Fruit fly (Drosophila melanogaster) whole organism, wandering third instar larva: ENCODE data around the gene Sidpn.
A peak's percentile ranks its signal among the peaks of the same experiment; 100 is the strongest.

ENCODE experiments used
- Abd-B ChIP-seq: fragments of >200 bp; optimal IDR thresholded peaks from 2 replicates; lab custom pipeline; 2017; ENCODE audit warnings: missing biosample characterization, missing genetic modification characterization
- CG32264 ChIP-seq: fragments of 200-800 bp; sonication (Bioruptor generic); optimal IDR thresholded peaks from 2 replicates; lab custom pipeline; 2016; ENCODE audit warnings: missing biosample characterization, missing genetic modification characterization
- CG9705 ChIP-seq: fragments of 200-800 bp; sonication (Bioruptor generic); optimal IDR thresholded peaks from 2 replicates; lab custom pipeline; 2018; ENCODE audit warnings: missing biosample characterization, mild to moderate bottlenecking, missing genetic modification characterization
- CrebA ChIP-seq: fragments of 200-800 bp; sonication (Bioruptor generic); optimal IDR thresholded peaks from 2 replicates; lab custom pipeline; 2016; ENCODE audit warnings: missing biosample characterization, mild to moderate bottlenecking, missing genetic modification characterization, borderline replicate concordance
- Dfd ChIP-seq: fragments of >200 bp; optimal IDR thresholded peaks from 2 replicates; lab custom pipeline; 2017; ENCODE audit warnings: missing biosample characterization, missing genetic modification characterization
- Dif ChIP-seq: fragments of 200-275, 200-300 bp; sonication (Bioruptor generic); optimal IDR thresholded peaks from 2 replicates; lab custom pipeline; 2018; ENCODE audit warnings: missing biosample characterization, missing genetic modification characterization; ENCODE audit not compliant: partially characterized antibody
- HLH106 ChIP-seq: fragments of 200-800 bp; optimal IDR thresholded peaks from 3 replicates; lab custom pipeline; 2019; ENCODE audit warnings: missing biosample characterization, mild to moderate bottlenecking, missing genetic modification characterization, moderate library complexity
- Hnf4 ChIP-seq: fragments of 200-800 bp; sonication (Bioruptor generic); optimal IDR thresholded peaks from 2 replicates; lab custom pipeline; 2016; ENCODE audit warnings: missing biosample characterization, mild to moderate bottlenecking, missing genetic modification characterization
- Hr83 ChIP-seq: fragments of 200-300 bp; sonication (Bioruptor generic); optimal IDR thresholded peaks from 2 replicates; lab custom pipeline; 2016; ENCODE audit warnings: missing biosample characterization, mild to moderate bottlenecking, missing genetic modification characterization, moderate library complexity; ENCODE audit not compliant: poor library complexity, severe bottlenecking
- Jra ChIP-seq: sonication (Bioruptor generic); optimal IDR thresholded peaks from 2 replicates; lab custom pipeline; 2016; ENCODE audit warnings: missing biosample characterization, missing genetic modification characterization
- Myc ChIP-seq: fragments of >200 bp; optimal IDR thresholded peaks from 2 replicates; lab custom pipeline; 2017
- N ChIP-seq: fragments of >200 bp; optimal IDR thresholded peaks from 2 replicates; lab custom pipeline; 2018; ENCODE audit warnings: missing biosample characterization, missing external identifiers, missing genetic modification characterization
- OdsH ChIP-seq: fragments of 200-800 bp; sonication (Bioruptor generic); optimal IDR thresholded peaks from 2 replicates; lab custom pipeline; 2016; ENCODE audit warnings: missing biosample characterization, mild to moderate bottlenecking, missing genetic modification characterization
- Rel ChIP-seq, 2 experiments: fragments of 200-800 bp; sonication (Bioruptor generic) in 1 of 2; optimal IDR thresholded peaks; 2 replicates in 1 of 2; 3 replicates in 1 of 2; lab custom pipeline; 2016 to 2019; ENCODE audit warnings: mild to moderate bottlenecking in 2 of 2, missing biosample characterization in 2 of 2, missing genetic modification characterization in 2 of 2, moderate library complexity in 1 of 2
- Sp1 ChIP-seq: fragments of 200-800 bp; sonication (Bioruptor generic); optimal IDR thresholded peaks from 3 replicates; lab custom pipeline; 2019; ENCODE audit warnings: missing biosample characterization, mild to moderate bottlenecking, missing genetic modification characterization, moderate library complexity
- Vsx2 ChIP-seq: fragments of 200-300, 225-300 bp; sonication (Bioruptor generic); optimal IDR thresholded peaks from 2 replicates; lab custom pipeline; 2018; ENCODE audit warnings: missing biosample characterization, missing genetic modification characterization; ENCODE audit not compliant: partially characterized antibody
- br ChIP-seq: fragments of 200-800 bp; sonication (Bioruptor generic); optimal IDR thresholded peaks from 2 replicates; lab custom pipeline; 2016; ENCODE audit warnings: missing biosample characterization, missing genetic modification characterization
- brk ChIP-seq: fragments of 200-800 bp; sonication (Bioruptor generic); optimal IDR thresholded peaks from 2 replicates; lab custom pipeline; 2016; ENCODE audit warnings: missing biosample characterization, mild to moderate bottlenecking, missing genetic modification characterization
- dl ChIP-seq, 2 experiments: fragments of 175-275, 200-275 bp in 1 of 2; fragments of 200-275 bp in 1 of 2; sonication (Bioruptor generic); optimal IDR thresholded peaks; lab custom pipeline; 2018; ENCODE audit warnings: mild to moderate bottlenecking in 2 of 2, missing biosample characterization in 2 of 2, missing genetic modification characterization in 2 of 2, moderate library complexity in 2 of 2; ENCODE audit not compliant: partially characterized antibody in 2 of 2, insufficient read depth in 1 of 2
- dsf ChIP-seq: sonication (Bioruptor generic); optimal IDR thresholded peaks from 2 replicates; lab custom pipeline; 2016; ENCODE audit warnings: missing biosample characterization, missing genetic modification characterization, borderline replicate concordance
- ey ChIP-seq: fragments of 200-800 bp; sonication (Bioruptor generic); optimal IDR thresholded peaks from 2 replicates; lab custom pipeline; 2016; ENCODE audit warnings: missing biosample characterization, missing genetic modification characterization
- foxo ChIP-seq, 2 experiments: fragments of 200-800 bp; sonication (Bioruptor generic); optimal IDR thresholded peaks; 2 replicates in 1 of 2; 3 replicates in 1 of 2; lab custom pipeline; 2016 to 2017; ENCODE audit warnings: missing biosample characterization in 2 of 2, missing genetic modification characterization in 2 of 2
- fru ChIP-seq: fragments of 200-800 bp; sonication (Bioruptor generic); optimal IDR thresholded peaks from 3 replicates; lab custom pipeline; 2016; ENCODE audit warnings: missing biosample characterization, mild to moderate bottlenecking, missing genetic modification characterization
- h ChIP-seq: fragments of 200-800 bp; sonication (Bioruptor generic); optimal IDR thresholded peaks from 3 replicates; lab custom pipeline; 2016; ENCODE audit warnings: missing biosample characterization, mild to moderate bottlenecking, missing genetic modification characterization
- jim ChIP-seq: fragments of 175-275, 200-325 bp; sonication (Bioruptor generic); optimal IDR thresholded peaks from 2 replicates; lab custom pipeline; 2016; ENCODE audit warnings: missing biosample characterization, mild to moderate bottlenecking, missing genetic modification characterization
- lola ChIP-seq: fragments of >200 bp; optimal IDR thresholded peaks from 2 replicates; lab custom pipeline; 2017; ENCODE audit warnings: missing biosample characterization, missing genetic modification characterization
- pan ChIP-seq: fragments of >200 bp; optimal IDR thresholded peaks from 2 replicates; lab custom pipeline; 2017
- psq ChIP-seq: fragments of 200-800 bp; sonication (Bioruptor generic); optimal IDR thresholded peaks from 3 replicates; lab custom pipeline; 2017; ENCODE audit warnings: missing biosample characterization, mild to moderate bottlenecking, missing genetic modification characterization, moderate library complexity
- rgr ChIP-seq: fragments of 200-800 bp; sonication (Bioruptor generic); optimal IDR thresholded peaks from 3 replicates; lab custom pipeline; 2016; ENCODE audit warnings: missing biosample characterization, mild to moderate bottlenecking, missing genetic modification characterization
- sage ChIP-seq: fragments of 200-800 bp; sonication (Bioruptor generic); optimal IDR thresholded peaks from 2 replicates; lab custom pipeline; 2016; ENCODE audit warnings: missing biosample characterization, mild to moderate bottlenecking, missing genetic modification characterization
- sv ChIP-seq: fragments of 200-800 bp; sonication (Bioruptor generic); optimal IDR thresholded peaks from 3 replicates; lab custom pipeline; 2016; ENCODE audit warnings: missing biosample characterization, missing genetic modification characterization
- tai ChIP-seq: sonication (Bioruptor generic); optimal IDR thresholded peaks from 2 replicates; lab custom pipeline; 2016; ENCODE audit warnings: missing biosample characterization, missing genetic modification characterization
- usp ChIP-seq: fragments of >200 bp; optimal IDR thresholded peaks from 2 replicates; lab custom pipeline; 2017; ENCODE audit warnings: missing biosample characterization, missing genetic modification characterization
- woc ChIP-seq: sonication (Bioruptor generic); optimal IDR thresholded peaks from 2 replicates; lab custom pipeline; 2016; ENCODE audit warnings: missing biosample characterization, mild to moderate bottlenecking, missing genetic modification characterization

Sidpn gene

dm6 chr2L:19033288-19033687 lies 5.8 kb downstream of the Sidpn start, which contains the start of gene hook:
hook (minus strand) TSS chr2L:19033498.
- TF ChIP-seq sage (peak; percentile 23), tai (GFP tag; lab: Kevin White, UChicago) (no peak), OdsH (GFP tag; lab: Kevin White, UChicago) (no peak), HLH106 (tag; lab: Kevin White, UChicago) (no peak), CrebA (no peak), Dfd (no peak), Hnf4 (GFP tag; lab: Kevin White, UChicago) (no peak), CG32264 (no peak)

- TF ChIP-seq Jra (GFP tag; lab: Kevin White, UChicago) (peak; percentile 10), Sp1 (GFP tag; lab: Kevin White, UChicago) (no peak), dl (GFP tag; optimal IDR thresholded peaks at IDR 0.05; lab: Kevin White, UChicago; ENCODE audit: insufficient read depth in 1 of 2, partially characterized antibody in 2 of 2) (no peak), Hnf4 (GFP tag; lab: Kevin White, UChicago) (no peak), pan (no peak), sage (no peak), rgr (GFP tag; lab: Kevin White, UChicago) (peak; percentile 18), Abd-B (GFP tag; lab: Kevin White, UChicago) (no peak), Vsx2 (GFP tag; lab: Kevin White, UChicago) (no peak), brk (GFP tag; lab: Kevin White, UChicago) (no peak), sv (no peak), CG32264 (no peak), woc (no peak), HLH106 (tag; lab: Kevin White, UChicago) (peak; percentile 6), br (GFP tag; lab: Kevin White, UChicago) (no peak), usp (GFP tag; lab: Kevin White, UChicago) (no peak), h (GFP tag; lab: Kevin White, UChicago) (peak; percentile 19), CG9705 (GFP tag; lab: Kevin White, UChicago) (no peak), psq (GFP tag; lab: Kevin White, UChicago) (no peak), foxo (GFP tag; optimal IDR thresholded peaks at IDR 0.05; lab: Kevin White, UChicago) (peak in 1 of 2 experiments; percentile 23), dsf (GFP tag; lab: Kevin White, UChicago) (no peak), Rel (GFP tag; optimal IDR thresholded peaks at IDR 0.05; lab: Kevin White, UChicago) (no peak), Rel (tag; optimal IDR thresholded peaks at IDR 0.05; lab: Kevin White, UChicago) (peak; percentile 25), Dif (GFP tag; lab: Kevin White, UChicago) (no peak), OdsH (GFP tag; lab: Kevin White, UChicago) (no peak), fru (GFP tag; lab: Kevin White, UChicago) (no peak), Myc (lab: Kevin White, UChicago) (no peak), Hr83 (GFP tag; lab: Kevin White, UChicago) (peak; percentile 26), lola (GFP tag; lab: Kevin White, UChicago) (no peak), jim (GFP tag; lab: Kevin White, UChicago) (no peak)
These were observed 6.9 kb downstream of the Sidpn start, which contains the start of the genes mib2 and CG31800 for dm6 chr2L:19034213-19034929. mib2 (plus strand) TSS chr2L:19034444. CG31800 (minus strand) TSS chr2L:19034576.

- no peak for TF ChIP-seq N (GFP tag; lab: Kevin White, UChicago)
- no peak for TF ChIP-seq Dif (GFP tag; lab: Kevin White, UChicago)
- no peak for TF ChIP-seq h (GFP tag; lab: Kevin White, UChicago)
- TF ChIP-seq Dfd: no peak
- TF ChIP-seq Vsx2 (GFP tag; lab: Kevin White, UChicago): no peak
- no peak for TF ChIP-seq ey (GFP tag; lab: Kevin White, UChicago)
These were observed 7.5 kb downstream of the Sidpn start for dm6 chr2L:19035013-19035412.
